Fruit fly (Drosophila melanogaster): ENCODE results near the gene daw.

The daw gene

DNA sequence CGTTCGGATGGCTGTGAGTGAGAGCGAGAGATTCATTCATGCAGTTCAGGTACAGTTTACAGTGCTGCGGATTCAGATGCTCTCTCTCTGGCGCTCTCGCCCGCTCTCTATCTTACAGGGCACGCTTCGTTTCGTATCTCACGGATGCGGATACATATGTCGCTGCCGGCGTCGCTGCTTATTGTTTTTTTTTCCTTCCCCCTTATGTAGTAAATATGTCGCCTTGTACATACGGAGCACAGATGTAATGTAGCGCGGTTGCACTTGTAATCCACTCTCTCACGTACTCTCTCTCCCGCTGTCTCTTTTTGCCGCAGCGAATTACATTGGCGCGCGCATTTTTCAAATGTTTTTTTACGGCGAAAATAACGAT lies 49.8 kb upstream of the daw start:
- no peak for TF ChIP-seq Gug (GFP tag; IDR thresholded peaks at IDR 0.05)
- no peak for TF ChIP-seq CG2875 (GFP tag; optimal IDR thresholded peaks at IDR 0.05)
- no peak for TF ChIP-seq Ets65A (GFP tag)
- no peak for TF ChIP-seq CG8944 (GFP tag; optimal IDR thresholded peaks at IDR 0.05)
- TF ChIP-seq CG8281 (tag; optimal IDR thresholded peaks at IDR 0.05) = no peak
- no peak for TF ChIP-seq CG16815 (GFP tag; optimal IDR thresholded peaks at IDR 0.05)
- TF ChIP-seq dm (GFP tag; optimal IDR thresholded peaks at IDR 0.05) = no peak
- TF ChIP-seq tio (GFP tag; optimal IDR thresholded peaks at IDR 0.05) = no peak
- no peak for TF ChIP-seq CG12219 (GFP tag; optimal IDR thresholded peaks at IDR 0.05)
- TF ChIP-seq Max (GFP tag; optimal IDR thresholded peaks at IDR 0.05) = no peak
- TF ChIP-seq CG3065 (GFP tag; optimal IDR thresholded peaks at IDR 0.05) = no peak
- TF ChIP-seq CG15479 (GFP tag; optimal IDR thresholded peaks at IDR 0.05) = peak; percentile 22
- peak in 1 of 2 experiments; percentile 26 for TF ChIP-seq bsh (GFP tag; optimal IDR thresholded peaks at IDR 0.05)
- TF ChIP-seq CG12104 (GFP tag; optimal IDR thresholded peaks at IDR 0.05) = no peak
- TF ChIP-seq CG13775 (GFP tag; optimal IDR thresholded peaks at IDR 0.05) = no peak
- TF ChIP-seq Blimp-1 (GFP tag; optimal IDR thresholded peaks at IDR 0.05) = no peak
- no peak for TF ChIP-seq ci (GFP tag; IDR thresholded peaks at IDR 0.05)
- peak; percentile 98 to 100 for TF ChIP-seq Trl (optimal IDR thresholded peaks at IDR 0.05)
- TF ChIP-seq Trl (GFP tag; optimal IDR thresholded peaks at IDR 0.05) = peak; percentile 73
- TF ChIP-seq Med (GFP tag) = peak; percentile 7
- TF ChIP-seq scrt (GFP tag; optimal IDR thresholded peaks at IDR 0.05) = no peak
- no peak for TF ChIP-seq Asciz (GFP tag; optimal IDR thresholded peaks at IDR 0.05)
- TF ChIP-seq MTF-1 (GFP tag; optimal IDR thresholded peaks at IDR 0.05; ENCODE audit: borderline replicate concordance) = no peak
- peak; percentile 51 for TF ChIP-seq CG1832 (GFP tag; optimal IDR thresholded peaks at IDR 0.05)
- TF ChIP-seq twi (tag; optimal IDR thresholded peaks at IDR 0.05) = peak; percentile 57
- no peak for TF ChIP-seq vfl (GFP tag; optimal IDR thresholded peaks at IDR 0.05)
- TF ChIP-seq CG9817 (tag; optimal IDR thresholded peaks at IDR 0.05) = no peak
- no peak for TF ChIP-seq CG18011 (GFP tag; optimal IDR thresholded peaks at IDR 0.05)
- TF ChIP-seq HmgD (GFP tag; optimal IDR thresholded peaks at IDR 0.05) = no peak
- TF ChIP-seq CG10543 (GFP tag; optimal IDR thresholded peaks at IDR 0.05) = no peak
- no peak for TF ChIP-seq az2 (GFP tag; optimal IDR thresholded peaks at IDR 0.05)
- no peak for TF ChIP-seq CG4730 (GFP tag; IDR thresholded peaks at IDR 0.05)
- TF ChIP-seq CG18599 (GFP tag; optimal IDR thresholded peaks at IDR 0.05) = no peak
- TF ChIP-seq CG7928 (GFP tag; optimal IDR thresholded peaks at IDR 0.05) = no peak
- TF ChIP-seq CG17359 (tag; optimal IDR thresholded peaks at IDR 0.05) = no peak
- no peak for TF ChIP-seq CG11696 (GFP tag; IDR thresholded peaks at IDR 0.05)
- TF ChIP-seq HLHmδ (GFP tag; optimal IDR thresholded peaks at IDR 0.05) = peak; percentile 48
- TF ChIP-seq CG14014 (GFP tag; IDR thresholded peaks at IDR 0.05) = no peak
- no peak for TF ChIP-seq caup (GFP tag; optimal IDR thresholded peaks at IDR 0.05; ENCODE audit: severe bottlenecking)
- peak in 1 of 2 experiments; percentile 14 for TF ChIP-seq Pdp1 (GFP tag; optimal IDR thresholded peaks at IDR 0.05)
- TF ChIP-seq HLH54F (GFP tag; optimal IDR thresholded peaks at IDR 0.05) = no peak
- TF ChIP-seq CG4707 (GFP tag; optimal IDR thresholded peaks at IDR 0.05) = no peak
- no peak for TF ChIP-seq CG2889 (GFP tag; IDR thresholded peaks at IDR 0.05)
- TF ChIP-seq CG6683 (GFP tag; optimal IDR thresholded peaks at IDR 0.05) = no peak
- TF ChIP-seq CG16779 (GFP tag; IDR thresholded peaks at IDR 0.05) = no peak
- peak; percentile 14 for TF ChIP-seq gsb-n (tag; optimal IDR thresholded peaks at IDR 0.05)
- TF ChIP-seq CG43689 (GFP tag; IDR thresholded peaks at IDR 0.05) = no peak
- no peak for TF ChIP-seq CG7786 (GFP tag; optimal IDR thresholded peaks at IDR 0.05)
- TF ChIP-seq CG6689 (GFP tag; IDR thresholded peaks at IDR 0.05) = no peak
- TF ChIP-seq CG10654 (GFP tag; optimal IDR thresholded peaks at IDR 0.05) = no peak
- TF ChIP-seq Hmx (GFP tag; optimal IDR thresholded peaks at IDR 0.05) = no peak

Data from whole organism, embryonic.